Worm (Caenorhabditis elegans) whole organism, L1 larva: ENCODE data around the gene F28C10.3.

Experiments used
- C04F5.9 ChIP-seq: sonication (generic microtip); optimal IDR thresholded peaks from 2 replicates; lab custom pipeline; 2016; ENCODE audit warnings: missing genetic modification characterization, missing compliant biosample characterization
- Y116A8C.19 ChIP-seq: sonication (generic microtip); optimal IDR thresholded peaks from 2 replicates; lab custom pipeline; 2016; ENCODE audit warnings: missing compliant biosample characterization, missing genetic modification characterization, borderline replicate concordance
- alr-1 ChIP-seq: fragments of 200-800 bp; sonication (Bioruptor generic); optimal IDR thresholded peaks from 2 replicates; lab custom pipeline; 2018; ENCODE audit warnings: borderline replicate concordance, mild to moderate bottlenecking, missing genetic modification characterization, missing compliant biosample characterization
- ceh-90 ChIP-seq: sonication (generic microtip); optimal IDR thresholded peaks from 2 replicates; lab custom pipeline; 2016; ENCODE audit warnings: missing genetic modification characterization, missing compliant biosample characterization
- ces-1 ChIP-seq: fragments of 150-350 bp; optimal IDR thresholded peaks from 2 replicates; lab custom pipeline; 2014; ENCODE audit warnings: missing biosample characterization, missing genetic modification reagents, missing genetic modification characterization
- dsc-1 ChIP-seq: sonication (generic microtip); optimal IDR thresholded peaks from 2 replicates; lab custom pipeline; 2016; ENCODE audit warnings: mild to moderate bottlenecking, missing genetic modification characterization, missing compliant biosample characterization
- efl-1 ChIP-seq, 4 experiments: fragments of 150-350 bp; optimal IDR thresholded peaks in 3 of 4; peaks in 1 of 4; 1 replicate in 1 of 4; 2 replicates in 3 of 4; lab custom pipeline; 2014; ENCODE audit warnings: missing biosample characterization in 2 of 4, missing genetic modification characterization in 2 of 4, missing genetic modification reagents in 2 of 4
- efl-3 ChIP-seq: fragments of 200-800 bp; sonication (Bioruptor generic); optimal IDR thresholded peaks from 2 replicates; lab custom pipeline; 2018; ENCODE audit warnings: mild to moderate bottlenecking, missing genetic modification characterization, missing compliant biosample characterization
- egl-27 ChIP-seq, 2 experiments: fragments of 150-350 bp in 1 of 2; sonication (generic microtip); optimal IDR thresholded peaks; 3 replicates each; lab custom pipeline; 2017 to 2018; ENCODE audit warnings: missing biosample characterization in 2 of 2, missing genetic modification characterization in 2 of 2, missing genetic modification reagents in 2 of 2
- hlh-17 ChIP-seq: fragments of 200-800 bp; sonication (Bioruptor generic); optimal IDR thresholded peaks from 2 replicates; lab custom pipeline; 2018; ENCODE audit warnings: missing genetic modification characterization, mild to moderate bottlenecking, missing compliant biosample characterization, moderate library complexity, borderline replicate concordance
- isw-1 ChIP-seq: fragments of 200-800 bp; sonication (Bioruptor generic); IDR thresholded peaks from 2 replicates; pipeline ENCODE4 v1.3.6; 2022; ENCODE audit warnings: missing genetic modification characterization, missing compliant biosample characterization
- jun-1 ChIP-seq: fragments of 150-350 bp; optimal IDR thresholded peaks from 2 replicates; lab custom pipeline; 2014; ENCODE audit warnings: missing biosample characterization, missing genetic modification reagents, missing genetic modification characterization
- lin-35 ChIP-seq, 2 experiments: fragments of 150-350 bp; optimal IDR thresholded peaks; 2 replicates each; lab custom pipeline; 2014; ENCODE audit warnings: missing biosample characterization in 2 of 2, missing genetic modification characterization in 2 of 2, missing genetic modification reagents in 2 of 2
- mab-9 ChIP-seq: fragments of 200-800 bp; sonication (Bioruptor generic); IDR thresholded peaks from 2 replicates; pipeline ENCODE4 v1.3.6; 2022; ENCODE audit warnings: missing genetic modification reagents, missing genetic modification characterization, missing compliant biosample characterization
- mdl-1 ChIP-seq, 2 experiments: fragments of 150-350 bp; optimal IDR thresholded peaks; 2 replicates each; lab custom pipeline; 2014 to 2017; ENCODE audit warnings: missing biosample characterization in 2 of 2, missing genetic modification characterization in 2 of 2, inconsistent platforms in 1 of 2
- nhr-11 ChIP-seq: fragments of 150-350 bp; optimal IDR thresholded peaks from 2 replicates; lab custom pipeline; 2014; ENCODE audit warnings: missing biosample characterization, missing genetic modification characterization
- nhr-19 ChIP-seq: fragments of 200-800 bp; sonication (Bioruptor generic); conservative IDR thresholded peaks from 2 replicates; pipeline ENCODE4 v1.3.6; 2022; ENCODE audit warnings: missing genetic modification characterization, missing compliant biosample characterization
- nhr-237 ChIP-seq: fragments of 150-350 bp; optimal IDR thresholded peaks from 2 replicates; lab custom pipeline; 2014; ENCODE audit warnings: missing biosample characterization, missing genetic modification characterization
- nhr-47 ChIP-seq: sonication (generic microtip); optimal IDR thresholded peaks from 2 replicates; lab custom pipeline; 2016; ENCODE audit warnings: mild to moderate bottlenecking, missing genetic modification characterization, moderate library complexity, missing compliant biosample characterization
- nhr-71 ChIP-seq: sonication (generic microtip); optimal IDR thresholded peaks from 2 replicates; lab custom pipeline; 2016; ENCODE audit warnings: mild to moderate bottlenecking, missing genetic modification characterization, moderate library complexity, missing compliant biosample characterization
- nhr-76 ChIP-seq: sonication (generic microtip); optimal IDR thresholded peaks from 2 replicates; lab custom pipeline; 2017; ENCODE audit warnings: missing biosample characterization, missing genetic modification characterization
- nhr-84 ChIP-seq: sonication (generic microtip); optimal IDR thresholded peaks from 2 replicates; lab custom pipeline; 2017; ENCODE audit warnings: missing biosample characterization, missing genetic modification characterization
- pax-3 ChIP-seq: fragments of 200-800 bp; sonication (Bioruptor generic); optimal IDR thresholded peaks from 2 replicates; lab custom pipeline; 2018; ENCODE audit warnings: mild to moderate bottlenecking, missing genetic modification characterization, moderate library complexity, missing compliant biosample characterization
- snpc-4 ChIP-seq: fragments of 150-350 bp; optimal IDR thresholded peaks from 2 replicates; lab custom pipeline; 2014; ENCODE audit warnings: missing biosample characterization, missing genetic modification characterization
- sup-37 ChIP-seq: fragments of 200-800 bp; sonication (Bioruptor generic); optimal IDR thresholded peaks from 2 replicates; lab custom pipeline; 2018; ENCODE audit warnings: mild to moderate bottlenecking, missing genetic modification characterization, missing compliant biosample characterization
- tbx-2 ChIP-seq: sonication (generic microtip); optimal IDR thresholded peaks from 2 replicates; lab custom pipeline; 2016; ENCODE audit warnings: missing genetic modification characterization, missing compliant biosample characterization
- tlp-1 ChIP-seq: fragments of 150-350 bp; optimal IDR thresholded peaks from 2 replicates; lab custom pipeline; 2014; ENCODE audit warnings: missing biosample characterization, missing genetic modification characterization
- unc-86 ChIP-seq: sonication (generic microtip); optimal IDR thresholded peaks from 2 replicates; lab custom pipeline; 2016; ENCODE audit warnings: missing genetic modification characterization, missing compliant biosample characterization
- unc-98 ChIP-seq: fragments of 200-800 bp; sonication (Bioruptor generic); IDR thresholded peaks from 2 replicates; pipeline ENCODE4 v1.3.6; 2022; ENCODE audit warnings: missing genetic modification characterization, missing compliant biosample characterization
- zag-1 ChIP-seq: fragments of 150-350 bp; optimal IDR thresholded peaks from 2 replicates; lab custom pipeline; 2014; ENCODE audit warnings: missing biosample characterization, missing genetic modification characterization
- zip-4 ChIP-seq: fragments of 200-800 bp; sonication (Bioruptor generic); optimal IDR thresholded peaks from 2 replicates; lab custom pipeline; 2018; ENCODE audit warnings: mild to moderate bottlenecking, missing genetic modification characterization, moderate library complexity, missing compliant biosample characterization
- ztf-11 ChIP-seq, 2 experiments: sonication (generic microtip); optimal IDR thresholded peaks; 2 replicates each; lab custom pipeline; 2016 to 2017; ENCODE audit warnings: missing genetic modification characterization in 2 of 2, missing biosample characterization in 1 of 2, missing compliant biosample characterization in 1 of 2

Gene F28C10.3

DNA sequence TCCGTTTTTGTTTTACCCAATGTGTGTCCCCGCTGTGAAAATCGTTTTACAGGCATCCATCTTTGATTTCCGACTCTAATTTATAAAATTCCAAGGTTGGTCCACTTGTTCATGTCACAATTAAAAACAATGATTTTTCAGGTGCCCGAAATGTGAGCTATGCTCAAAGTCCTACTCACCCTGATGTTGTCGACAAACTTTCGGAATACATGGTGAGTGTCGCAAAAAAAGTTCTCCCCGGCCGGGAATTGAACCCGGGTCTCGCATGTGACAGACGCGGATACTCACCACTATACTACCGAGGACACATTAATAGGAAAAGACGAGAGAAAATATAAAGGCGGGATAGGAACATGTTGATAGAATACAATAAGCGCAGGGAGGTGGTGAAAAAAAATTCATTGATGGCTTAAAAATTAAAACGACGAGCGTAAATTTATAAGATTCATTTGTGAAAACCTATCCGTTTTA is 46.0 kb downstream of the F28C10.3 start, which contains the start of gene egl-17 (continued):
- TF ChIP-seq alr-1 (tag; lab: Kevin White, UChicago) (no peak), nhr-71 (tag; lab: Kevin White, UChicago) (peak; percentile 72), pax-3 (peak; percentile 59), Y116A8C.19 (tag; lab: Kevin White, UChicago) (no peak), efl-1 (optimal IDR thresholded peaks at IDR 0.05; lab: Kevin White, UChicago) (peak; percentile 17 to 35), efl-1 (GFP tag; optimal IDR thresholded peaks at IDR 0.05 in 1 of 2; lab: Kevin White, UChicago) (peak; percentile 15 to 90), ztf-11 (tag; optimal IDR thresholded peaks at IDR 0.05; lab: Kevin White, UChicago) (no peak), jun-1 (peak; percentile 49), snpc-4 (tag; lab: Kevin White, UChicago) (peak; percentile 53), nhr-19 (peak; percentile 73), efl-3 (GFP tag; lab: Kevin White, UChicago) (no peak), egl-27 (tag; optimal IDR thresholded peaks at IDR 0.05; lab: Kevin White, UChicago) (no peak), nhr-76 (no peak), isw-1 (GFP tag; lab: Robert Waterston, UW) (no peak), ceh-90 (tag; lab: Kevin White, UChicago) (no peak), tlp-1 (tag; lab: Kevin White, UChicago) (no peak), C04F5.9 (tag; lab: Kevin White, UChicago) (no peak), hlh-17 (GFP tag; lab: Kevin White, UChicago) (no peak), sup-37 (GFP tag; lab: Kevin White, UChicago) (no peak), ces-1 (GFP tag; lab: Kevin White, UChicago) (no peak), tbx-2 (tag; lab: Kevin White, UChicago) (peak; percentile 45), unc-86 (no peak), zip-4 (GFP tag; lab: Kevin White, UChicago) (no peak), nhr-84 (no peak), unc-98 (0 out of 2 replicates have a peak, but pooled peaks have one; percentile 23), nhr-47 (tag; lab: Kevin White, UChicago) (peak; percentile 78), lin-35 (GFP tag; optimal IDR thresholded peaks at IDR 0.05; lab: Kevin White, UChicago) (peak in 1 of 2 experiments; percentile 71), mab-9 (GFP tag; lab: Robert Waterston, UW) (no peak), mdl-1 (tag; optimal IDR thresholded peaks at IDR 0.05; lab: Kevin White, UChicago) (peak in 1 of 2 experiments; percentile 54), nhr-11 (tag; lab: Kevin White, UChicago) (no peak), zag-1 (tag; lab: Kevin White, UChicago) (no peak)
- TF ChIP-seq, all 84 proteins: peak for 37

DNA sequence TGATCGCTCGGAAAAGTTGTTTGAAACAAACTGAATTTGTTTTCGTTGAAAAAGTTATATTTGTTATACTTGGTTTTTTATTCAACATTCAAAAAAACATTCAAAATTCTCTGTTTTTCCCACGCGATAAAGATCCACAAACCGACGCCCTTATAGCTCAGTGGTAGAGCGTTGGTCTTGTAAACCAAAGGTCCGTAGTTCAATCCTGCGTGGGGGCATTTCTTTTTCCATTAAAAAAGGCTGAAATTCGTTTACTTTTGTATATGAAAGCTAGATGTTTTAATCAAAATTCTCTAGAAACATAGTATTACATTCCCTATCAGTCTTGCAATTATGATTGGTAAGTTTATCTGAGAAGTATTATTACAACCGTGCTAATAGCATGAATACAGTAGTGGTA is 48.0 kb downstream of the F28C10.3 start:
- TF ChIP-seq nhr-237 (tag; lab: Kevin White, UChicago) (no peak), dsc-1 (tag; lab: Kevin White, UChicago) (no peak), alr-1 (tag; lab: Kevin White, UChicago) (peak; percentile 28)
